Worm (Caenorhabditis elegans) whole organism, early embryonic: ENCODE measurements around the gene C28G1.6.

ENCODE experiments used
- B0310.2 ChIP-seq: sonication (generic microtip); optimal IDR thresholded peaks from 2 replicates; lab custom pipeline; 2016; ENCODE audit warnings: mild to moderate bottlenecking, missing genetic modification characterization, missing compliant biosample characterization
- F13C5.2 ChIP-seq: sonication (generic microtip); optimal IDR thresholded peaks from 2 replicates; lab custom pipeline; 2017; ENCODE audit warnings: mild to moderate bottlenecking, missing genetic modification characterization, inconsistent platforms, missing compliant biosample characterization
- aly-1 ChIP-seq: sonication (generic microtip); optimal IDR thresholded peaks from 2 replicates; lab custom pipeline; 2016; ENCODE audit warnings: missing genetic modification characterization, missing compliant biosample characterization
- ama-1 ChIP-seq: fragments of 150-350 bp; optimal IDR thresholded peaks from 2 replicates; lab custom pipeline; 2014
- ceh-13 ChIP-seq: fragments of 200-800 bp; sonication (Bioruptor generic); optimal IDR thresholded peaks from 2 replicates; lab custom pipeline; 2018; ENCODE audit warnings: mild to moderate bottlenecking, missing genetic modification characterization, missing compliant biosample characterization
- ceh-36 ChIP-seq: sonication (generic microtip); optimal IDR thresholded peaks from 2 replicates; lab custom pipeline; 2016; ENCODE audit warnings: missing genetic modification characterization, inconsistent platforms, missing compliant biosample characterization
- ets-7 ChIP-seq: sonication (generic microtip); optimal IDR thresholded peaks from 2 replicates; lab custom pipeline; 2016; ENCODE audit warnings: missing genotype, missing genetic modification characterization, missing compliant biosample characterization
- flt-1 ChIP-seq: fragments of 200-800 bp; sonication (Bioruptor generic); IDR thresholded peaks from 2 replicates; pipeline ENCODE4 v1.3.6; 2022; ENCODE audit warnings: missing genetic modification characterization, missing compliant biosample characterization
- hmbx-1 ChIP-seq: sonication (generic microtip); optimal IDR thresholded peaks from 2 replicates; lab custom pipeline; 2016; ENCODE audit warnings: mild to moderate bottlenecking, missing genetic modification characterization, missing compliant biosample characterization
- hmg-4 ChIP-seq: fragments of 200-800 bp; sonication (Bioruptor generic); optimal IDR thresholded peaks from 2 replicates; lab custom pipeline; 2018; ENCODE audit warnings: mild to moderate bottlenecking, missing genetic modification characterization, missing compliant biosample characterization
- hnd-1 ChIP-seq: sonication (generic microtip); optimal IDR thresholded peaks from 2 replicates; lab custom pipeline; 2016; ENCODE audit warnings: missing genetic modification characterization, missing compliant biosample characterization
- pes-1 ChIP-seq: fragments of 200-800 bp; sonication (Bioruptor generic); IDR thresholded peaks from 2 replicates; pipeline ENCODE4 v1.3.6; 2022; ENCODE audit warnings: missing genetic modification reagents, missing genetic modification characterization, missing compliant biosample characterization
- scrt-1 ChIP-seq: fragments of 200-800 bp; sonication (Bioruptor generic); IDR thresholded peaks from 2 replicates; pipeline ENCODE4 v1.3.6; 2022; ENCODE audit warnings: missing genetic modification characterization, missing compliant biosample characterization
- sea-1 ChIP-seq: fragments of 200-800 bp; sonication (Bioruptor generic); conservative IDR thresholded peaks from 2 replicates; pipeline ENCODE4 v1.3.6; 2022; ENCODE audit warnings: missing genetic modification characterization, missing compliant biosample characterization
- tbx-11 ChIP-seq: fragments of 200-800 bp; sonication (Bioruptor generic); IDR thresholded peaks from 2 replicates; pipeline ENCODE4 v1.3.6; 2022; ENCODE audit warnings: missing genetic modification characterization, missing compliant biosample characterization
- tbx-37 ChIP-seq: fragments of 200-800 bp; sonication (Bioruptor generic); conservative IDR thresholded peaks from 2 replicates; pipeline ENCODE4 v1.3.6; 2022; ENCODE audit warnings: missing genetic modification reagents, missing genetic modification characterization, missing compliant biosample characterization
- tra-4 ChIP-seq: sonication (generic microtip); optimal IDR thresholded peaks from 2 replicates; lab custom pipeline; 2017; ENCODE audit warnings: missing genetic modification characterization, missing compliant biosample characterization

The C28G1.6 gene

DNA sequence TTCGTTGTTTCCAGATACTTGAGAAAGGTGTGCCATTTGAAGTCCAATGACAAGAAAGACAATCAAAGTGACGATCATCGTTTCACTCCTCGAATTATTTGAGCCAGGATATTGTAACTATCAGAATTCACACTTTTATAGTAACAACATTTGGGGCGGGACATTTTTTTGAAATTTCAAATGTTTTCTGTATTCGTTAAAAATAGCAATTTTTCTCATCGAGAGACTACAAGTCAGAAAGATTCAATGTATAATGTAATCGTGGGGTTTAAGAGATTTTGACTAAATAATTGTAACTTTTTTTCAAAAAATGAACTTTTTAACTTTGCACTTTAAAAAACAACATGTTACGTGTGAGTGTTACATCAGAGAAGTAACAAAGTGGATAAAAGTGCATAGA, 35.5 kb upstream of the C28G1.6 start, which contains the start of gene ins-9:
Gene ins-9, minus strand, starts transcription at position 101 of the 400 bp plus-strand sequence.
- TF ChIP-seq hmbx-1, result no peak
- no peak for TF ChIP-seq ets-7 (tag; lab: Kevin White, UChicago)
- no peak for TF ChIP-seq ama-1 (lab: Kevin White, UChicago)
- TF ChIP-seq pes-1 (GFP tag; lab: Robert Waterston, UW), result no peak
- no peak for TF ChIP-seq B0310.2 (tag; lab: Kevin White, UChicago)
- TF ChIP-seq flt-1 (GFP tag; lab: Robert Waterston, UW), result no peak
- no peak for TF ChIP-seq scrt-1 (GFP tag; lab: Robert Waterston, UW)
- TF ChIP-seq tbx-37 (GFP tag; lab: Robert Waterston, UW), result no peak
- no peak for TF ChIP-seq aly-1
- no peak for TF ChIP-seq sea-1 (GFP tag; lab: Robert Waterston, UW)
- no peak for TF ChIP-seq tra-4
- TF ChIP-seq hnd-1 (tag; lab: Kevin White, UChicago), result no peak
- no peak for TF ChIP-seq F13C5.2 (tag; lab: Kevin White, UChicago)
- no peak for TF ChIP-seq hmg-4 (GFP tag; lab: Kevin White, UChicago)
- no peak for TF ChIP-seq tbx-11 (GFP tag; lab: Robert Waterston, UW)
- no peak for TF ChIP-seq ceh-13
- no peak for TF ChIP-seq ceh-36

DNA sequence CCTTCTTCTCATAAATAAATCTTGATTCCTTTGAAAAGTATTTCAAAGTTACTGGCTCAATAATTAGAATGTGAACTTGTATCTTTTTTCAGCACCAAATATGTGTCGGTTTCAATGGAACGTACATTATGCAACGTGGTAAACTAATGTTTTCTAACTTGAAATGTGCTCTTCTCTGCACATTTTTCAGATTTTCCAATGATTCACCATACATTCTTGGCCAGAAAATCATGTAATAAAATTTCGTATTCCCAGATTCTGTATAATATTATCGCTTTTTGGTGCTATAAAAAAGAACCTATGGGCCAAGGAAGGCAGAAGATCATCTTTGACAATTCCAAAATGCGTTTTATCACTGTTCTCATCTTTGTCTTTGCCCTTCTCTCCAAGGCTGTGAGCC, 29.9 kb upstream of the C28G1.6 start, which contains the start of gene C06E2.9:
Gene C06E2.9, plus strand, starts transcription at position 301 of the 400 bp plus-strand sequence.
- no peak for TF ChIP-seq ceh-36
- no peak for TF ChIP-seq pes-1 (GFP tag; lab: Robert Waterston, UW)
- TF ChIP-seq tbx-37 (GFP tag; lab: Robert Waterston, UW), result no peak
- TF ChIP-seq hnd-1 (tag; lab: Kevin White, UChicago), result no peak
- TF ChIP-seq tra-4, result no peak
- TF ChIP-seq scrt-1 (GFP tag; lab: Robert Waterston, UW), result no peak
- TF ChIP-seq flt-1 (GFP tag; lab: Robert Waterston, UW), result no peak
- no peak for TF ChIP-seq hmg-4 (GFP tag; lab: Kevin White, UChicago)
- no peak for TF ChIP-seq tbx-11 (GFP tag; lab: Robert Waterston, UW)
- TF ChIP-seq sea-1 (GFP tag; lab: Robert Waterston, UW), result no peak
- TF ChIP-seq B0310.2 (tag; lab: Kevin White, UChicago), result no peak

DNA sequence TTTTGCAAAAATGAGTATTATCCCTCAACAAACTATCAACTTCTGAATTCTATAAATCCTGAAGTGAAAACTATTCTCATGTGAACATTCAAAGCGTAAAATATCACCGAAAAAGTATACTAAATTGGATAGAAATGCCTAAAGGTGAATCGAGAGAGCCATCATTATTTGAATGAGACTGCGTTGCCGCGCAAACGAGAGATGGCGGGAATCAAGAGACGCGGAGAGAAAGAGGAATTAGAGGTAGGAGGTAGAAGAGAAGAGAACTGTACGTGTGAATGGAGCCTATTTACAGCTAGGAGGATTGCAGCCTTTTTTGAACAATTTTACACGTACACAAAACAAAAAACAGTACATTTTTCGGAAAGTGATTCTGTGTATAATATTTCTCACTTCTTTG, 28.5 kb upstream of the C28G1.6 start:
- TF ChIP-seq sea-1 (GFP tag; lab: Robert Waterston, UW), result no peak

DNA sequence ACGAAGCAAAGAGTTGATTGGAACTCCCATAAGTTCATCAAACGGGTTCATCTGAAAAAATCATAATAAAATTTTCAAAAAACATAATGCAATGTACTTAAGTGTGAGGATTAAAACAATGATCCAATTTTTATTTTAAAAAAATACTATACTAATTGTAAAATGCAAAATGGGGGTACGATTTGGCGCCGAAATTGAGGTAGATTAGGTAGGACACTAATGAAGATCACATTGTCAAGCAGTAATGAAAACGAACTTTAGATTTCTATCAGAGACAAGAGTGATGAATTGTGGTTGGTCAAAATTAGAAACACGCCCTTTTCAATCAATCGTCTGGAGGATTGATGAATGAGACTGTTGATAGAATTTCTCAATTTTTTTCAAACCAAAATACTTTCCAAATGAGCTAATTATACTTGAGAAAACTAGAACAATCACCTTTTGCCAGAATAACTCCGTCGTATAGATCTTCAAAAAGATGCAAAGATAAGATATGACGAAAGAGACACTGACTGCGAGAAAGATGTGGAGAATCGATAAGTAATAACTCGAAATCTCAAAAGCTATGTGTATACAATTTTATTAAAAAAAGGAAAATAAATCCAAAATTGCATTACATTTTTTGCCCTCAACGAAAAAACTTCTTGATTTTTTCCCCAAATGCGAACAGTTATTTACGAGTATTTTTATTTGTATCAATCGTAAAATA, 27.0 kb upstream of the C28G1.6 start, which contains the start of gene C06E2.5:
Gene C06E2.5, minus strand, starts transcription at position 51 of the 709 bp plus-strand sequence.
- TF ChIP-seq ceh-13 (no peak), tbx-37 (GFP tag; lab: Robert Waterston, UW) (no peak), sea-1 (GFP tag; lab: Robert Waterston, UW) (no peak), ama-1 (lab: Kevin White, UChicago) (no peak), hnd-1 (tag; lab: Kevin White, UChicago) (no peak)

DNA sequence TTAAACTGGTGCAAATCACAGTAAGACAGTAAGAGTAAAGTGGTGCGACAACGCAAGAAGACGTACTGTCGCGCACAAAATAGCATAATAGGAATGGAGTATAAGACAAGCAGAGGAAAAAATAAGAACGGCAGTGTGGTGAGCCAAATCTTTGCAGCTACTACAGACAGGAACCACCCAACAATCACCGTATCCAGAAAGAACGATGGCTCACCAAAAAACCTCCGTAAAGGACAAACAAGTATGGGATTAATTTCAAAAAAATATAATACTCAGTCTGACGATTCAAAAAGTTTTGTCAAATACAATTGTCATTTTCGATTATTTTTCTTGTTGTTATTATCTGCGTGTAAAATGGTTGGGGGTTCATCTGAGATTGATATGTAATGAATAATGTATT, 23.3 kb upstream of the C28G1.6 start:
- TF ChIP-seq ama-1 (lab: Kevin White, UChicago) (no peak), scrt-1 (GFP tag; lab: Robert Waterston, UW) (no peak)

DNA sequence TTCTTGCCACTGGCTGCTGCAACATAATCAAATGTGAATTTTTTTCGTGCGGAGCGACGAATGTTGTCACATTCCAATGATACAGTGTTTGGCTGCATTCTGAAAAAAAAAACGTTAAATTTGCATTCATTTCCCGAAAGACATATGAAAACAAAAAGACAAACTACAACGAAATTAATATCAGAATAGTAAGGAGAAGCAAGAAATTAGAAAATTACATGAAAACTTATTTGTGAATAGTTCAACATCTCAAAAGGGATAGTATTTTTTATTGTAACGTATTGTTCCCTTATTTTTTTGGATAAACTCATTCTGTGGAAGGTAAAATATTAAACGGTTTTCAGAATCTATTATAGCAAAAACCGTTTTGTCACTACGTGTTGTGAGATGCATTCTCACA, 22.5 kb upstream of the C28G1.6 start, which contains the start of gene sprp-4:
Gene sprp-4, minus strand, starts transcription at position 101 of the 400 bp plus-strand sequence.
- TF ChIP-seq scrt-1 (GFP tag; lab: Robert Waterston, UW) (no peak), tbx-37 (GFP tag; lab: Robert Waterston, UW) (no peak)

DNA sequence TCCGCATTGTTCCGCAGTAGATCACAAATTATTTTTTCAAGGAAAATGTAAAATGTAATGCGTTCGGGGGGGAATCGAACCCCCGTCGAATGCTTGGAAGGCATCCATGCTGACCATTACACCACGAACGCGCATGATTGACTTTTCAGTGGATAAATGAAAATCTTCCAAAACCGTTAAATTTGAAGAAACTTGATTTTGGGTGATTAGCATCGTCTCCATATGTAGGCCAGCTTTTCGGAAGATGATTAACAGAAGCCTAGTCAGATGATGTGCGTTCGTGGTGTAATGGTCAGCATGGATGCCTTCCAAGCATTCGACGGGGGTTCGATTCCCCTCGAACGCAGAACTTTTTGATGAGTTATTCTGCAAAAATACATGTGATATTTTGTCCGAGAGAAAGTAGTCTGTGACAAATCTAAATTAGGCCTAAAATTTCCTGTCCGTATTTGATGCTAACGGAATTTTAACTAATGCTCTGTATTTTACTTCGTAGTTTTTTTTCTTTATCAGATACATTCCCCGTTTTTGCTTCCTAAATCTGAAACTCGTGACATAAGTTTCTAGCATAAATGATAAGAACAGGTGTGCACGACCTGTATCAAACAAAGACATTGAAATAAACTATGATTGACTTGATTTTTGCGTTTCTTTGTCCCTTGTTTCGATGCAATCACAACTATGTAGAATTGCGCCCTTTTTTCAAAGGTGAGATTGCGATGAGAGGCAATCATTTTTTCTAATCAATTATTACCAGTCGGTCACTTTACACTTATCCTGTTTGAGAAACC, 15.6 kb upstream of the C28G1.6 start, which contains the start of gene C28G1.10:
Gene C28G1.10, plus strand, starts transcription at position 676 of the 791 bp plus-strand sequence.
- TF ChIP-seq ceh-36 (no peak), hmg-4 (GFP tag; lab: Kevin White, UChicago) (no peak), hnd-1 (tag; lab: Kevin White, UChicago) (no peak), ets-7 (tag; lab: Kevin White, UChicago) (no peak), tra-4 (no peak), F13C5.2 (tag; lab: Kevin White, UChicago) (no peak), flt-1 (GFP tag; lab: Robert Waterston, UW) (no peak), B0310.2 (tag; lab: Kevin White, UChicago) (no peak), ceh-13 (no peak), aly-1 (no peak), hmbx-1 (no peak)

DNA sequence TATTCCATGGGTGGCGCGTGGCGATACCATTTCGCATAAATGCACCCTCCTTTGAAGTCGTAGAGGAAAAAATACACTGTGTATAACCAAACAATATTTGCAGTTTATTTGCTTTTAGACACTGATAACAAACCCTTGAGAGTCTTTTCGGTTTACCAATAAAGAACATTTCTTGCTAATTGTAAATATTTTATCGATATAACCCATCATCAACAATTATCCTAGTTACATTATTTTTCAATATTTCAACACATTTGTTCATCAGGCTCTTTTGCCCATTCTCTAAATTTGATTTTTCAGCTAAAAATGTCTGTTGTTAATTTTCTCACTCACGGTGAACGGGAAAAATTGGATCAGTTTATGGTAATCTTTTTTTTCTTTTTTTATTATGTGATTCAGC, 12.9 kb upstream of the C28G1.6 start, which contains the start of gene ubc-23:
Gene ubc-23, plus strand, starts transcription at position 301 of the 400 bp plus-strand sequence.
- TF ChIP-seq pes-1 (GFP tag; lab: Robert Waterston, UW) (no peak), tbx-37 (GFP tag; lab: Robert Waterston, UW) (no peak), hmbx-1 (no peak), B0310.2 (tag; lab: Kevin White, UChicago) (no peak), tbx-11 (GFP tag; lab: Robert Waterston, UW) (no peak), ceh-36 (no peak)
